Worm (Caenorhabditis elegans): Measurements from ENCODE around the gene hsp-75.

hsp-75 gene

ce11 chrIII:7178497-7178896 is 48.0 kb downstream of the hsp-75 start:
- peak; percentile 46 for TF ChIP-seq nhr-85 (tag)
- TF ChIP-seq nhr-12 (tag; optimal IDR thresholded peaks at IDR 0.05) = no peak
- TF ChIP-seq efl-1 (optimal IDR thresholded peaks at IDR 0.05) = no peak
- peak in 1 of 2 experiments; percentile 85 for TF ChIP-seq efl-1 (GFP tag; optimal IDR thresholded peaks at IDR 0.05 in 1 of 2)
- peak in 1 of 2 experiments; percentile 14 for TF ChIP-seq lsy-2 (tag; optimal IDR thresholded peaks at IDR 0.05)

Measured in whole organism, L1 larva.